Fruit fly (Drosophila melanogaster): ENCODE measurements around the gene CG11374.

dm6 chr2L:94639-95059, 18.5 kb downstream of the CG11374 start, which contains the start of gene Zir:
- TF ChIP-seq CTCF (optimal IDR thresholded peaks at IDR 0.05) (no peak), CG8478 (optimal IDR thresholded peaks at IDR 0.05) (no peak)
